Worm (Caenorhabditis elegans) whole organism, young adult: ENCODE measurements around the gene srd-33.

ENCODE experiments used
- B0336.3 ChIP-seq: fragments of 200-800 bp; sonication (Bioruptor generic); IDR thresholded peaks from 2 replicates; pipeline ENCODE4 v1.3.6; 2022; ENCODE audit warnings: missing genetic modification characterization, missing compliant biosample characterization
- ama-1 ChIP-seq, 3 experiments: fragments of 150-350 bp in 1 of 3; sonication (generic microtip) in 2 of 3; optimal IDR thresholded peaks; 2 replicates each; lab custom pipeline; 2014 to 2018; ENCODE audit warnings: missing biosample characterization in 2 of 3, missing genetic modification characterization in 2 of 3, missing genetic modification reagents in 2 of 3
- cebp-2 ChIP-seq: fragments of 200-800 bp; sonication (Bioruptor generic); IDR thresholded peaks from 2 replicates; pipeline ENCODE4 v1.3.6; 2022; ENCODE audit warnings: missing genetic modification characterization, missing compliant biosample characterization
- dpl-1 ChIP-seq: fragments of 150-350 bp; optimal IDR thresholded peaks from 2 replicates; lab custom pipeline; 2014; ENCODE audit warnings: missing biosample characterization, missing genetic modification reagents, missing genetic modification characterization
- ets-4 ChIP-seq: fragments of 200-800 bp; sonication (Bioruptor generic); optimal IDR thresholded peaks from 2 replicates; lab custom pipeline; 2018; ENCODE audit warnings: mild to moderate bottlenecking, missing genetic modification characterization, missing compliant biosample characterization
- gei-17 ChIP-seq: fragments of 200-800 bp; sonication (Bioruptor generic); optimal IDR thresholded peaks from 2 replicates; lab custom pipeline; 2018; ENCODE audit warnings: mild to moderate bottlenecking, missing genetic modification characterization, missing compliant biosample characterization
- hmg-1.2 ChIP-seq: fragments of 200-800 bp; sonication (Bioruptor generic); IDR thresholded peaks from 2 replicates; pipeline ENCODE4 v1.3.6; 2022; ENCODE audit warnings: missing genetic modification reagents, missing genetic modification characterization, missing compliant biosample characterization

DNA sequence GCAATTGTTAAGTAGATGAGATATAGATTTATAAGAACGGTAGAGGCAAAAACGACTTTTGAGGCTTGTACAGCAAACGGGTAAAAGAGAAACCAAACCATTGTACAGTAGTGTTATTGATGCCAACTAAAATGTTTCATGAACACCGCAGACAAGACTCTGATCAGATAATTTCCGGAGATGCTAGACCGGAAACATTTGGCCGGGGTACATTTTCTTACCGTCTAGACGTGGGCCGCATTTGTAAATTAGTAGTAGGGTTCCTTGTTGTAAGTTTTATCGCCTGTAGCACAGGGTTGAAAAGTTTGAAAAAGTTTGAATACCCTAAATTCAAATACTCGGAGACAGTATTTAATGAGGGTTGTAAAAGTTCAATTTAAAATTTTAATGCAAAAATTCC, 9.3 kb downstream of the srd-33 start, which contains the start of gene str-32:
- no peak for TF ChIP-seq gei-17 (GFP tag; lab: Kevin White, UChicago)
- TF ChIP-seq B0336.3, result no peak
- TF ChIP-seq hmg-1.2 (GFP tag; lab: Robert Waterston, UW), result no peak
- no peak for TF ChIP-seq ama-1 (optimal IDR thresholded peaks at IDR 0.05; lab: Kevin White, UChicago)
- no peak for TF ChIP-seq ama-1 (GFP tag; optimal IDR thresholded peaks at IDR 0.05; lab: Kevin White, UChicago)
- no peak for TF ChIP-seq ets-4 (GFP tag; lab: Kevin White, UChicago)
- no peak for TF ChIP-seq dpl-1 (GFP tag; lab: Kevin White, UChicago)
- TF ChIP-seq cebp-2, result no peak
